Worm (Caenorhabditis elegans): ENCODE results near the gene C36C9.11.

DNA sequence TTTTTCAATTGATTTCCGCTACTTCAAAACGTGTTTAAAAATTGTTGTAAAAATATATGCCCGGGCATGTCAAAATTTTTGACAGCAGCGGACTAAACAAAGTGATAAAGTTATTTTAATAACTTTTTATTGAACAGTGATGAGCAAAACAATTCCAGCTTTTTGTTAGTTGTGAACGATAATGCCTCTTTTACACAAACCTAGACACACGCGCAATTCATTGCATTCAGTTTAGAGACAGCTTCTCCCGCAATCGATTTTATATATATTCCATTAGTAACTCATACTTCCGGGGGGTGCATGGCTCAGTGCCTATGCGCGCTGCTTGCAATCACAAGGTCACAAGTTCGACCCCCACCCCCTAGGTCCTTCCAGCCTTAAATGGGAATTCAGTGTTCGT, 33.0 kb upstream of the C36C9.11 start, which contains the start of gene ZK380.6:
- TF ChIP-seq zag-1 (tag; optimal IDR thresholded peaks at IDR 0.05) (no peak), unc-55 (GFP tag; optimal IDR thresholded peaks at IDR 0.05) (no peak)
